Fruit fly (Drosophila melanogaster): Measurements from ENCODE around the gene CG4572.

CG4572 gene

DNA sequence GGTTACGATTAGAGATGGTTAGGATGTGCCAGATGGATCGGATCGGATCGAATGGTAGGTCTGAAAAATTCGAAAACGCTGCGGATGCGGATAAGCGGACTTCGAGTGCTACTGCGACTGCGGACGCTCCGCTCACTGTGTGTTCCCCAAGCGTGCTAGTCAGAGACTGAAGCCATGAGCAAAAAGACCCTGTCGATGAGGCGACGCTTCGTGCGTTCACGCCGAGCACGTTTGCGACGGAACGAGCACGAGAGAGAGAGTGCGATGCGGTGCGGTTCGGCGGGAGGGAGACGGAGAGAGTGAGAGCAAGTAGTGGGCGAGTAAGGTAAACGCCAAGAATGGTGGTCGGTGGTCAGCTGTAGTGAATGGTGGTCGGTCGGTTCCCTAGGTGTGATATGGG, 27.5 kb downstream of the CG4572 start, which contains the start of gene bnl (continued):
- TF ChIP-seq crol (GFP tag; IDR thresholded peaks at IDR 0.05): peak; percentile 82
- TF ChIP-seq Mrtf (GFP tag; IDR thresholded peaks at IDR 0.05): no peak
- no peak for TF ChIP-seq Sry-β (GFP tag; optimal IDR thresholded peaks at IDR 0.05)
- TF ChIP-seq Sox100B (GFP tag; optimal IDR thresholded peaks at IDR 0.05): no peak
- TF ChIP-seq CG1832 (GFP tag; optimal IDR thresholded peaks at IDR 0.05): peak; percentile 94
- peak; percentile 8 for TF ChIP-seq CG11398 (GFP tag; optimal IDR thresholded peaks at IDR 0.05)
- TF ChIP-seq CG31224 (GFP tag; IDR thresholded peaks at IDR 0.05): peak; percentile 51; the same call in 1 of the 2 replicates
- no peak for TF ChIP-seq CG14965 (GFP tag; optimal IDR thresholded peaks at IDR 0.05; ENCODE audit: borderline replicate concordance)
- peak; percentile 22; the same call in 1 of the 2 replicates for TF ChIP-seq GATAe (GFP tag; conservative IDR thresholded peaks at IDR 0.05)
- TF ChIP-seq inv (GFP tag; IDR thresholded peaks at IDR 0.05; ENCODE audit: partially characterized antibody): peak; percentile 8; the same call in 1 of the 2 replicates
- no peak; the same call in 1 of the 2 replicates for TF ChIP-seq bowl (GFP tag; IDR thresholded peaks at IDR 0.05)
- peak; percentile 17 for TF ChIP-seq zen (tag; optimal IDR thresholded peaks at IDR 0.05)
- peak; percentile 53 for TF ChIP-seq Bdp1 (GFP tag; optimal IDR thresholded peaks at IDR 0.05)
- TF ChIP-seq sr (GFP tag; IDR thresholded peaks at IDR 0.05): peak; percentile 96
- peak; percentile 67 for TF ChIP-seq HmgD (GFP tag; optimal IDR thresholded peaks at IDR 0.05)
- 0 out of 3 replicates have a peak, but pooled peaks have one; percentile 20 for TF ChIP-seq CG7357 (GFP tag; IDR thresholded peaks at IDR 0.05)
- no peak for TF ChIP-seq cato (GFP tag; optimal IDR thresholded peaks at IDR 0.05; ENCODE audit: borderline replicate concordance)
- peak; percentile 66 for TF ChIP-seq gro (GFP tag; optimal IDR thresholded peaks at IDR 0.05)
- peak; percentile 85 for TF ChIP-seq cwo (GFP tag; optimal IDR thresholded peaks at IDR 0.05)
- peak; percentile 93; the same call in 2 of the 3 replicates for TF ChIP-seq CG2199 (GFP tag; IDR thresholded peaks at IDR 0.05)
- peak; percentile 44 for TF ChIP-seq grau (tag; optimal IDR thresholded peaks at IDR 0.05)
- TF ChIP-seq peb (GFP tag; IDR thresholded peaks at IDR 0.05): peak; percentile 37; the same call in 1 of the 2 replicates
- TF ChIP-seq CG2129 (GFP tag; IDR thresholded peaks at IDR 0.05; ENCODE audit: partially characterized antibody): no peak
- TF ChIP-seq CG3726 (GFP tag; IDR thresholded peaks at IDR 0.05): 0 out of 3 replicates have a peak, but pooled peaks have one; percentile 7
- TF ChIP-seq stc (GFP tag; IDR thresholded peaks at IDR 0.05): no peak
- peak; percentile 84 for TF ChIP-seq HLHmδ (GFP tag; optimal IDR thresholded peaks at IDR 0.05)
- TF ChIP-seq Poxn (GFP tag; IDR thresholded peaks at IDR 0.05): no peak
- peak; percentile 71 for TF ChIP-seq Rfx (GFP tag; IDR thresholded peaks at IDR 0.05)
- TF ChIP-seq CG15601 (tag; optimal IDR thresholded peaks at IDR 0.05): peak; percentile 2
- no peak; the same call in 2 of the 3 replicates for TF ChIP-seq Dbx (GFP tag; IDR thresholded peaks at IDR 0.05)
- TF ChIP-seq Lim3 (GFP tag; IDR thresholded peaks at IDR 0.05): no peak
- TF ChIP-seq pum (GFP tag; optimal IDR thresholded peaks at IDR 0.05): no peak
- peak; percentile 24; the same call in 1 of the 2 replicates for TF ChIP-seq ranshi (GFP tag; IDR thresholded peaks at IDR 0.05)
- TF ChIP-seq org-1 (GFP tag; optimal IDR thresholded peaks at IDR 0.05): peak; percentile 21
- TF ChIP-seq jing (GFP tag; optimal IDR thresholded peaks at IDR 0.05): peak; percentile 69
- TF ChIP-seq ara (GFP tag; IDR thresholded peaks at IDR 0.05): peak; percentile 58; the same call in 1 of the 2 replicates
- peak; percentile 59 for TF ChIP-seq nau (GFP tag; optimal IDR thresholded peaks at IDR 0.05)
- TF ChIP-seq Ravus (GFP tag; IDR thresholded peaks at IDR 0.05): no peak

DNA sequence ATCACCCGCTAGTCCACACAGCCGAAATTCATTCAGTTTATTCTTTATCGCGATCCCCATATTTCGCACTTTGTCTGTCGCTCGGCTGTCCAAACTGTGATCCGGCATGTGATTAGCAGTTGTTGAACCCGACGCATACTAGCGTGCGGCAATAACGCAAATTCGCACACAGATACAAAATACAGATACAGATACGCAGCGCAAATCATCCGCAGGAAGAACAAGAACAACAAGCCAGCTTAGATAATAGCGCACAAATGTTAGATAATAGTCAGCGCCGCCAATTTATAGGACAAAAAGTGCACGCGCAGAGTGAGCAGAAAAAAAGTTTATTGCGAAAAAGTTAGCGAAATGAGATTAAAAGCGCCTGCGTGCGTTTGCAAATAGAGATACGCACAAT, 29.2 kb downstream of the CG4572 start:
- peak; percentile 85 for TF ChIP-seq CG15479 (GFP tag; optimal IDR thresholded peaks at IDR 0.05)
- peak; percentile 12 for TF ChIP-seq Med (GFP tag)
- TF ChIP-seq CG1832 (GFP tag; optimal IDR thresholded peaks at IDR 0.05): no peak
